Fruit fly (Drosophila melanogaster) whole organism, embryonic: Measurements from ENCODE around the gene CG9706.
A peak's percentile ranks its signal among the peaks of the same experiment; 100 is the strongest.

ENCODE experiments used
- ATbp ChIP-seq: fragments of 200-800 bp; sonication (Bioruptor generic); optimal IDR thresholded peaks from 2 replicates; lab custom pipeline; 2017; ENCODE audit warnings: missing biosample characterization, mild to moderate bottlenecking, missing genetic modification characterization, missing genetic modification reagents
- Asciz ChIP-seq: fragments of 200-800 bp; sonication (Bioruptor generic); optimal IDR thresholded peaks from 2 replicates; lab custom pipeline; 2017; ENCODE audit warnings: missing biosample characterization, mild to moderate bottlenecking, missing genetic modification characterization, missing genetic modification reagents
- Awh ChIP-seq: fragments of 200-800 bp; sonication (Bioruptor generic); IDR thresholded peaks from 2 replicates; pipeline ENCODE4, ENCODE4 v1.3.6; 2022; ENCODE audit warnings: missing biosample characterization, missing genetic modification characterization
- CG10565 ChIP-seq: fragments of 200-800 bp; sonication (Bioruptor generic); optimal IDR thresholded peaks from 3 replicates; lab custom pipeline; 2016; ENCODE audit warnings: missing biosample characterization, mild to moderate bottlenecking, missing genetic modification characterization
- CG13624 ChIP-seq: fragments of 200-800 bp; sonication (Bioruptor generic); optimal IDR thresholded peaks from 2 replicates; lab custom pipeline; 2016; ENCODE audit warnings: missing biosample characterization, missing genetic modification characterization
- CG16863 ChIP-seq: fragments of 200-800 bp; sonication (Bioruptor generic); optimal IDR thresholded peaks from 3 replicates; lab custom pipeline; 2016; ENCODE audit warnings: missing biosample characterization, missing genetic modification characterization
- CG17802 ChIP-seq: fragments of 200-800 bp; sonication (Bioruptor generic); optimal IDR thresholded peaks from 2 replicates; lab custom pipeline; 2018; ENCODE audit warnings: missing biosample characterization, mild to moderate bottlenecking, missing genetic modification characterization, moderate library complexity
- CG18262 ChIP-seq: fragments of 200-800 bp; optimal IDR thresholded peaks from 3 replicates; lab custom pipeline; 2019; ENCODE audit warnings: missing biosample characterization, mild to moderate bottlenecking, missing genetic modification characterization, moderate library complexity
- CG2116 ChIP-seq: fragments of 200-800 bp; sonication (Bioruptor generic); optimal IDR thresholded peaks from 3 replicates; lab custom pipeline; 2018; ENCODE audit warnings: missing biosample characterization, mild to moderate bottlenecking, missing genetic modification characterization
- CG3281 ChIP-seq: fragments of 200-800 bp; sonication (Bioruptor generic); optimal IDR thresholded peaks from 3 replicates; lab custom pipeline; 2017; ENCODE audit warnings: missing biosample characterization, mild to moderate bottlenecking, missing genetic modification characterization
- CG33213 ChIP-seq: fragments of 200-800 bp; sonication (Bioruptor generic); optimal IDR thresholded peaks from 3 replicates; lab custom pipeline; 2016; ENCODE audit warnings: missing biosample characterization, missing genetic modification characterization
- CG6854 ChIP-seq: fragments of 200-800 bp; sonication (Bioruptor generic); optimal IDR thresholded peaks from 3 replicates; lab custom pipeline; 2017; ENCODE audit warnings: missing biosample characterization, mild to moderate bottlenecking, missing genetic modification characterization
- CG7963 ChIP-seq: fragments of 200-800 bp; sonication (Bioruptor generic); IDR thresholded peaks from 3 replicates; pipeline ENCODE4 v1.3.6; 2022; ENCODE audit warnings: missing biosample characterization, missing genetic modification characterization; ENCODE audit not compliant: partially characterized antibody
- CG8089 ChIP-seq: fragments of 200-800 bp; sonication (Bioruptor generic); optimal IDR thresholded peaks from 3 replicates; lab custom pipeline; 2016; ENCODE audit warnings: missing biosample characterization, missing genetic modification characterization
- CG8478 ChIP-seq: fragments of >200 bp; optimal IDR thresholded peaks from 2 replicates; lab custom pipeline; 2018
- CG9876 ChIP-seq: fragments of 200-800 bp; sonication (Bioruptor generic); optimal IDR thresholded peaks from 2 replicates; lab custom pipeline; 2016; ENCODE audit warnings: missing biosample characterization, missing genetic modification characterization
- Chrac-16 ChIP-seq: fragments of 200-800 bp; sonication (Bioruptor generic); optimal IDR thresholded peaks from 3 replicates; lab custom pipeline; 2016; ENCODE audit warnings: missing biosample characterization, missing genetic modification characterization
- Deaf1 ChIP-seq: fragments of 200-800 bp; optimal IDR thresholded peaks from 3 replicates; lab custom pipeline; 2019; ENCODE audit warnings: missing biosample characterization, mild to moderate bottlenecking, missing genetic modification characterization, moderate library complexity
- H2.0 ChIP-seq: fragments of 200-800 bp; sonication (Bioruptor generic); IDR thresholded peaks from 2 replicates; pipeline ENCODE4 v1.3.6; 2022; ENCODE audit warnings: missing biosample characterization, missing genetic modification characterization
- Kr ChIP-seq: fragments of 200-800 bp; sonication (Bioruptor generic); optimal IDR thresholded peaks from 2 replicates; lab custom pipeline; 2017; ENCODE audit warnings: missing biosample characterization, mild to moderate bottlenecking, missing genetic modification characterization
- Neu2 ChIP-seq: fragments of 200-800 bp; sonication (Bioruptor generic); optimal IDR thresholded peaks from 3 replicates; lab custom pipeline; 2016; ENCODE audit warnings: missing biosample characterization, missing genetic modification characterization, borderline replicate concordance
- Nf-YA ChIP-seq: fragments of 200-800 bp; sonication (Bioruptor generic); IDR thresholded peaks from 2 replicates; pipeline ENCODE4 v1.3.6; 2022; ENCODE audit warnings: missing biosample characterization, missing genetic modification characterization
- Opbp ChIP-seq: fragments of 200-800 bp; sonication (Bioruptor generic); IDR thresholded peaks from 3 replicates; pipeline ENCODE4 v1.3.6; 2022; ENCODE audit warnings: missing biosample characterization, missing genetic modification characterization; ENCODE audit not compliant: partially characterized antibody
- Optix ChIP-seq: fragments of 200-800 bp; sonication (Bioruptor generic); IDR thresholded peaks from 3 replicates; pipeline ENCODE4 v1.3.6; 2022; ENCODE audit warnings: missing biosample characterization, missing genetic modification characterization
- Side ChIP-seq: fragments of 200-800 bp; sonication (Bioruptor generic); optimal IDR thresholded peaks from 2 replicates; lab custom pipeline; 2016; ENCODE audit warnings: missing biosample characterization, missing genetic modification characterization
- Sox100B ChIP-seq: fragments of 200-800 bp; sonication (Bioruptor generic); optimal IDR thresholded peaks from 3 replicates; lab custom pipeline; 2018; ENCODE audit warnings: missing biosample characterization, mild to moderate bottlenecking, missing genetic modification characterization
- Usf ChIP-seq: fragments of 200-800 bp; sonication (Bioruptor generic); optimal IDR thresholded peaks from 2 replicates; lab custom pipeline; 2017; ENCODE audit warnings: missing genotype, missing biosample characterization, missing genetic modification characterization
- aop ChIP-seq: fragments of 200-800 bp; sonication (Bioruptor generic); IDR thresholded peaks from 2 replicates; pipeline ENCODE4 v1.3.6; 2022; ENCODE audit warnings: missing biosample characterization, missing genetic modification characterization
- ase ChIP-seq: fragments of 200-800 bp; sonication (Bioruptor generic); IDR thresholded peaks from 3 replicates; pipeline ENCODE4 v1.3.6; 2022; ENCODE audit warnings: missing biosample characterization, missing genetic modification characterization
- dmrt11E ChIP-seq: fragments of 200-800 bp; sonication (Bioruptor generic); optimal IDR thresholded peaks from 3 replicates; lab custom pipeline; 2018; ENCODE audit warnings: missing biosample characterization, mild to moderate bottlenecking, missing genetic modification characterization, moderate library complexity
- dmrt99B ChIP-seq: fragments of 200-800 bp; sonication (Bioruptor generic); optimal IDR thresholded peaks from 2 replicates; lab custom pipeline; 2018; ENCODE audit warnings: missing biosample characterization, mild to moderate bottlenecking, missing genetic modification characterization, moderate library complexity
- eve ChIP-seq, 2 experiments: fragments of >200 bp; optimal IDR thresholded peaks; 2 replicates each; lab custom pipeline; 2017; ENCODE audit warnings: missing biosample characterization in 2 of 2, missing genetic modification characterization in 2 of 2
- fu2 ChIP-seq: fragments of 200-800 bp; sonication (Bioruptor generic); optimal IDR thresholded peaks from 2 replicates; lab custom pipeline; 2016; ENCODE audit warnings: missing biosample characterization, missing genetic modification characterization
- inv ChIP-seq: fragments of 200-800 bp; sonication (Bioruptor generic); IDR thresholded peaks from 2 replicates; pipeline ENCODE4 v1.3.6; 2022; ENCODE audit warnings: missing biosample characterization, missing genetic modification characterization; ENCODE audit not compliant: partially characterized antibody
- lilli ChIP-seq: fragments of 200-800 bp; sonication (Bioruptor generic); optimal IDR thresholded peaks from 3 replicates; lab custom pipeline; 2016; ENCODE audit warnings: missing biosample characterization, missing genetic modification characterization
- lmd ChIP-seq: fragments of 200-800 bp; sonication (Bioruptor generic); IDR thresholded peaks from 2 replicates; pipeline ENCODE4 v1.3.6; 2022; ENCODE audit warnings: missing biosample characterization, missing genetic modification characterization
- lov ChIP-seq, 2 experiments: fragments of 200-800 bp in 1 of 2; fragments of >200 bp in 1 of 2; sonication (Bioruptor generic) in 1 of 2; IDR thresholded peaks in 1 of 2; optimal IDR thresholded peaks in 1 of 2; 2 replicates in 1 of 2; 3 replicates in 1 of 2; pipeline versions ENCODE4 v1.3.6 to Lab custom; 2017 to 2022; ENCODE audit warnings: missing biosample characterization in 1 of 2, missing genetic modification characterization in 1 of 2
- mam ChIP-seq: fragments of 200-800 bp; sonication (Bioruptor generic); optimal IDR thresholded peaks from 3 replicates; lab custom pipeline; 2016; ENCODE audit warnings: missing biosample characterization, missing genetic modification characterization
- nau ChIP-seq: fragments of 200-800 bp; sonication (Bioruptor generic); optimal IDR thresholded peaks from 3 replicates; lab custom pipeline; 2017; ENCODE audit warnings: missing biosample characterization, mild to moderate bottlenecking, missing genetic modification characterization, missing genetic modification reagents
- nmo ChIP-seq: fragments of 200-800 bp; sonication (Bioruptor generic); optimal IDR thresholded peaks from 2 replicates; lab custom pipeline; 2018; ENCODE audit warnings: missing biosample characterization, mild to moderate bottlenecking, missing genetic modification characterization, moderate library complexity
- org-1 ChIP-seq: fragments of 200-800 bp; sonication (Bioruptor generic); optimal IDR thresholded peaks from 2 replicates; lab custom pipeline; 2017; ENCODE audit warnings: missing biosample characterization, missing genetic modification characterization
- ro ChIP-seq: fragments of 200-800 bp; sonication (Bioruptor generic); IDR thresholded peaks from 2 replicates; pipeline ENCODE4 v1.3.6; 2022; ENCODE audit warnings: missing biosample characterization, missing genetic modification characterization
- schlank ChIP-seq: fragments of 200-800 bp; sonication (Bioruptor generic); optimal IDR thresholded peaks from 2 replicates; lab custom pipeline; 2018; ENCODE audit warnings: missing biosample characterization, mild to moderate bottlenecking, missing genetic modification characterization
- sd ChIP-seq: fragments of 200-800 bp; sonication (Bioruptor generic); optimal IDR thresholded peaks from 3 replicates; lab custom pipeline; 2018; ENCODE audit warnings: missing biosample characterization, mild to moderate bottlenecking, missing genetic modification characterization, moderate library complexity
- shn ChIP-seq: fragments of 200-800 bp; sonication (Bioruptor generic); optimal IDR thresholded peaks from 3 replicates; lab custom pipeline; 2016; ENCODE audit warnings: missing biosample characterization, missing genetic modification characterization
- sim ChIP-seq: fragments of 200-800 bp; sonication (Bioruptor generic); IDR thresholded peaks from 2 replicates; pipeline ENCODE4 v1.3.6; 2022; ENCODE audit warnings: missing biosample characterization, missing genetic modification characterization
- stc ChIP-seq: fragments of 200-800 bp; sonication (Bioruptor generic); IDR thresholded peaks from 2 replicates; pipeline ENCODE4 v1.3.6; 2022; ENCODE audit warnings: missing biosample characterization, missing genetic modification characterization
- stwl ChIP-seq: fragments of 200-800 bp; sonication (Bioruptor generic); optimal IDR thresholded peaks from 3 replicates; lab custom pipeline; 2018; ENCODE audit warnings: missing biosample characterization, mild to moderate bottlenecking, missing genetic modification characterization, moderate library complexity
- tx ChIP-seq: fragments of 200-800 bp; sonication (Bioruptor generic); optimal IDR thresholded peaks from 2 replicates; lab custom pipeline; 2016; ENCODE audit warnings: missing biosample characterization, missing genetic modification characterization
- z ChIP-seq: fragments of 200-800 bp; sonication (Bioruptor generic); IDR thresholded peaks from 3 replicates; pipeline ENCODE4 v1.3.6; 2022; ENCODE audit warnings: missing biosample characterization, missing genetic modification characterization
- zen2 ChIP-seq: fragments of 200-800 bp; sonication (Bioruptor generic); IDR thresholded peaks from 3 replicates; pipeline ENCODE4 v1.3.6; 2022; ENCODE audit warnings: missing biosample characterization, missing genetic modification characterization; ENCODE audit not compliant: partially characterized antibody

Gene CG9706

DNA sequence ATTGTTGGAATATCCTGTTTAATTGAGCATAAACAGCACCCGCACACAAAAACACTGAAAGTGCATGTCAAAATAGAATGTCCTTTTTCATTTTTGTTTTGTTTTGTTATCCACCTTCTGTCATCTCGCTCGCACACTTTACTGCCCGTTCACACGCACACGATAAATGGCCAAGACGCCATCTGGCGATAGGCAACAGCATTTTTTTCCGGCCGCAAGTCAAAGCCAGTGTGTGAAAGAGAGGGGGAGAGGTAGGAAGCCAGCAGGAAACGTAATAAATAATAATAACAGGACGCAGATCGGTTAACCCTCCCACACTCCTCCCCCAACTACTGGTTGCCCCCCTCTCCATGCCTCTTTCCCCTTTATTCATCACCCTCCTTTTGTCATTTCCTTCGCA lies 12.9 kb upstream of the CG9706 start (continued):
- no peak for TF ChIP-seq inv (GFP tag; lab: Robert Waterston, UW)
- TF ChIP-seq ase (GFP tag; lab: Robert Waterston, UW), result peak; percentile 57; the same call in 2 of the 3 replicates
- TF ChIP-seq stc (GFP tag; lab: Robert Waterston, UW), result 0 out of 2 replicates have a peak, but pooled peaks have one; percentile 23
- no peak for TF ChIP-seq zen2 (GFP tag; lab: Robert Waterston, UW)
- no peak for TF ChIP-seq sim (GFP tag; lab: Robert Waterston, UW)
- peak; percentile 24 for TF ChIP-seq stwl (tag; lab: Kevin White, UChicago)
- no peak for TF ChIP-seq CG7963
- TF ChIP-seq Chrac-16 (GFP tag; lab: Kevin White, UChicago), result no peak
- TF ChIP-seq ATbp (GFP tag; lab: Kevin White, UChicago), result no peak
- TF ChIP-seq Kr (GFP tag; lab: Kevin White, UChicago), result peak; percentile 75
- TF ChIP-seq CG9876 (GFP tag; lab: Kevin White, UChicago), result no peak
- peak; percentile 15 for TF ChIP-seq CG33213 (GFP tag; lab: Kevin White, UChicago)
- no peak for TF ChIP-seq sd (tag; lab: Kevin White, UChicago)
- TF ChIP-seq Awh, result peak; percentile 34; the same call in 1 of the 2 replicates
- TF ChIP-seq Deaf1 (tag; lab: Kevin White, UChicago), result no peak
- TF ChIP-seq Opbp, result 0 out of 3 replicates have a peak, but pooled peaks have one; percentile 29
- peak; percentile 29 for TF ChIP-seq Asciz (GFP tag; lab: Kevin White, UChicago)
- no peak for TF ChIP-seq eve (GFP tag; optimal IDR thresholded peaks at IDR 0.05; lab: Kevin White, UChicago)
- TF ChIP-seq CG13624, result no peak
- no peak for TF ChIP-seq nau
- peak; percentile 47 for TF ChIP-seq CG8089 (GFP tag; lab: Kevin White, UChicago)
- no peak for TF ChIP-seq dmrt99B (tag; lab: Kevin White, UChicago)
- no peak for TF ChIP-seq lilli (GFP tag; lab: Kevin White, UChicago)
- TF ChIP-seq ro, result no peak
- TF ChIP-seq org-1 (GFP tag; lab: Kevin White, UChicago), result peak; percentile 5
- no peak for TF ChIP-seq H2.0 (GFP tag; lab: Robert Waterston, UW)
- no peak for TF ChIP-seq fu2 (GFP tag; lab: Kevin White, UChicago)
- TF ChIP-seq CG2116 (GFP tag; lab: Kevin White, UChicago), result peak; percentile 16
- no peak for TF ChIP-seq CG6854 (GFP tag; lab: Kevin White, UChicago)
- no peak for TF ChIP-seq lmd (GFP tag; lab: Robert Waterston, UW)
- no peak for TF ChIP-seq dmrt11E
- no peak for TF ChIP-seq aop
- no peak for TF ChIP-seq tx (GFP tag; lab: Kevin White, UChicago)
- no peak for TF ChIP-seq lov (optimal IDR thresholded peaks at IDR 0.05; lab: Kevin White, UChicago)
- TF ChIP-seq lov (GFP tag; IDR thresholded peaks at IDR 0.05; lab: Robert Waterston, UW), result peak; percentile 57; the same call in 1 of the 3 replicates
- TF ChIP-seq Usf (GFP tag; lab: Kevin White, UChicago), result no peak
- peak; percentile 96 for TF ChIP-seq CG17802 (tag; lab: Kevin White, UChicago)
- no peak for TF ChIP-seq CG10565 (GFP tag; lab: Kevin White, UChicago)
- TF ChIP-seq Neu2 (GFP tag; lab: Kevin White, UChicago), result no peak
- TF ChIP-seq CG18262 (tag; lab: Kevin White, UChicago), result no peak
- peak; percentile 39 for TF ChIP-seq shn (GFP tag; lab: Kevin White, UChicago)
- no peak for TF ChIP-seq z
- TF ChIP-seq Sox100B (GFP tag; lab: Kevin White, UChicago), result peak; percentile 26
- no peak for TF ChIP-seq nmo
- peak; percentile 41 for TF ChIP-seq CG16863 (GFP tag; lab: Kevin White, UChicago)
- no peak for TF ChIP-seq schlank (tag; lab: Kevin White, UChicago)
- no peak for TF ChIP-seq mam (GFP tag; lab: Kevin White, UChicago)
- peak; percentile 32 for TF ChIP-seq Side
- TF ChIP-seq CG3281 (GFP tag; lab: Kevin White, UChicago), result peak; percentile 13
- no peak for TF ChIP-seq Nf-YA
- 0 out of 3 replicates have a peak, but pooled peaks have one; percentile 51 for TF ChIP-seq Optix (GFP tag; lab: Robert Waterston, UW)
- no peak for TF ChIP-seq CG8478 (lab: Kevin White, UChicago)
